Fruit fly (Drosophila melanogaster): ENCODE data around the gene CG43394.

CG43394 gene

DNA sequence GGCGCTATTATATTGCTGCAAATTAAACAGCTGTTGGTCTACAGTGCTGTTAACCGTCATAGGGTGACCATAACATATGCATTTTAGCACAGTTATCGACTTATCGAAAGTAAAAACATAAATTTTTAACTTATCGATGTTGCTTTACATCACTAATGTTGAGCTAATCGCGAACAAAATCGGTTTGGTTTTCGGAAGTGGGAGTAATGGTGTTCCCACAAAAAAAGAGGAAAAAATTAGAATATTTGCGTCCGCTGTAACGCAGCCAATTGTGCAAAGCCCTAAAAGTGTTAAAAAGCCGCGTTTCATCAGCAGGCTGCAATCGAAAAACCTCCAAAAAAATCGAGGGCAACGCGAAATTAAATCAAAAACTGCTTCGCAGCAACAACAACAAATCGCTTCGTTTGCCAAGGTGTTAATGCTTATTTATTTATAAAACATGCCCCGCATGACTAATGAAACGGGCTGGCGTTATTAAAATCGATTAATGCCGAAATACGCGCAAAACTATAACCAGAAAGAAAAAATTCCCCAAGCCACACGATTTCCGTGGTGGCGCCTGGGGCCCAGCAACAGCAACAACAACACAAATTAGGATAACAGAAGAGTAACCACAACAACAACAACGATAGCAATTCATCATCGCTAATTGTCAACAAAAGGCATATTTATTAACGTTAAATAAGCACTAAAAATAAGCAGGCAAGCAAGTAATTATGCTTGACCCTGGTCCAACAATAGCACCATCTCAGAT, 18.5 kb upstream of the CG43394 start, which contains the start of the genes CG12375 and CG8668:
Gene CG12375, minus strand, starts transcription at position 42 of the 754 bp plus-strand sequence.
Gene CG8668, plus strand, starts transcription at position 153 of the 754 bp plus-strand sequence.
- no peak for TF ChIP-seq psq (GFP tag; optimal IDR thresholded peaks at IDR 0.05)
- TF ChIP-seq Rel (GFP tag; optimal IDR thresholded peaks at IDR 0.05), result no peak
- TF ChIP-seq Rel (tag; optimal IDR thresholded peaks at IDR 0.05), result peak; percentile 95
- peak; percentile 49 for TF ChIP-seq Jra (GFP tag; optimal IDR thresholded peaks at IDR 0.05)
- TF ChIP-seq usp (GFP tag; optimal IDR thresholded peaks at IDR 0.05), result no peak
- no peak for TF ChIP-seq br (GFP tag; optimal IDR thresholded peaks at IDR 0.05)
- no peak for TF ChIP-seq rgr (GFP tag; optimal IDR thresholded peaks at IDR 0.05)
- peak; percentile 9 for TF ChIP-seq Hr83 (GFP tag; optimal IDR thresholded peaks at IDR 0.05; ENCODE audit: poor library complexity, severe bottlenecking)
- peak; percentile 38 for TF ChIP-seq Vsx2 (GFP tag; optimal IDR thresholded peaks at IDR 0.05; ENCODE audit: partially characterized antibody)
- TF ChIP-seq Hnf4 (GFP tag; optimal IDR thresholded peaks at IDR 0.05), result peak; percentile 75
- TF ChIP-seq OdsH (GFP tag; optimal IDR thresholded peaks at IDR 0.05), result no peak
- no peak for TF ChIP-seq woc (GFP tag; optimal IDR thresholded peaks at IDR 0.05)
- TF ChIP-seq brk (GFP tag; optimal IDR thresholded peaks at IDR 0.05), result no peak
- TF ChIP-seq ey (GFP tag; optimal IDR thresholded peaks at IDR 0.05), result peak; percentile 7
- TF ChIP-seq Sp1 (GFP tag; optimal IDR thresholded peaks at IDR 0.05), result peak; percentile 2
- no peak for TF ChIP-seq CG9705 (GFP tag; optimal IDR thresholded peaks at IDR 0.05)
- TF ChIP-seq Dfd (GFP tag; optimal IDR thresholded peaks at IDR 0.05), result no peak
- TF ChIP-seq Abd-B (GFP tag; optimal IDR thresholded peaks at IDR 0.05), result no peak

DNA sequence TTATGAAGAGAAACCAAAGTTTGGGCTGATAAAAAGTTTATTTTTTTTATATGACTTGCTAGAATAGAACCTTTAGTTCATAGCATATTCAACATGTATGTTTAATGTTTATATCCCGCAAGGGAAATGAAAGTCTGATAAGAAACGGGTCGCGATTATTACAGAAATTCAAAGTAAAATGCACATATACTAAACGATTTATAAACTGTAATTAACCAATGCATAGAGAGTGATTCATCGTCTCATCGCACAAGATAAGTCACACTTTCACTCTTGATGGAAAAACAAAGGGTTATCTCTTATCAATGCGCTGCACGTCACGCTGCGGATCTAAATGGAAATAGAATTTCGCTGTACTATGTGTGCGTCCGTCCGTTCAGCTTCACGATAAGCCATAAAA, 16.6 kb upstream of the CG43394 start:
- no peak for TF ChIP-seq Hnf4 (GFP tag; optimal IDR thresholded peaks at IDR 0.05)
- no peak for TF ChIP-seq tai (GFP tag; optimal IDR thresholded peaks at IDR 0.05)
- TF ChIP-seq Hr78 (GFP tag; optimal IDR thresholded peaks at IDR 0.05), result no peak
- TF ChIP-seq CG32264 (GFP tag; optimal IDR thresholded peaks at IDR 0.05), result no peak
- TF ChIP-seq Sp1 (GFP tag; optimal IDR thresholded peaks at IDR 0.05), result no peak
- TF ChIP-seq jim (GFP tag; optimal IDR thresholded peaks at IDR 0.05), result no peak

DNA sequence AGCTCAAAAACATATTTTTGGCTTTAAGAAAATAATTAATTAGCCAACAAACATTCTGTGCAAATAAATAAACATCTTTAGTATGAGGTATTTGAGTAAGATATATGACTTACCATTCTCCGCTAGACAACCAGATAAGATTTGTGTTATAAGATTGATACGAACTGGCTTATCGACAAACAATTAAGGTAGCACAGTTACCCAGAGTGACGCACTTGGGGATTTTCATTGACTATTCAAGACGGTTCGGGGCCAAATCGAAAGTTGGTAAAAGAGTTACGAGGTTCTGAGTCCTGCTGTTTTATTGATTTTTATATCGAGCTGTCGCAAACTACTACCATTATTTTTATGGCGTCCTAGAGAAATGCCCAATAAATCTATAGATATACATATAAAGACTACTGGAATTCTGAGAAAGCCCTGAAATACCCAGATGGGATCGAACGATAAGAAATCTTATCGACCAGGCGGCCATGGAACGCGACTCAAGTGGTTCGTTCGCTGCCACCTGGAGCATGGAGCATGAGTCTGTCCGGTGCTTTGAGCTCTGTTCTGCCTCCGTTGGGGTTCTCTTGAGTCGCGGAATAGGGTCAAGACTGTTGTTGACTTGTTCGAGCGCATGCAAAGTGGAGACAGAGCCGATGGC, 15.4 kb upstream of the CG43394 start:
- TF ChIP-seq Vsx2 (GFP tag; optimal IDR thresholded peaks at IDR 0.05; ENCODE audit: partially characterized antibody), result no peak
- TF ChIP-seq Rel (GFP tag; optimal IDR thresholded peaks at IDR 0.05), result no peak
- TF ChIP-seq Rel (tag; optimal IDR thresholded peaks at IDR 0.05), result peak; percentile 54
- peak in 1 of 2 experiments; percentile 14 for TF ChIP-seq dl (GFP tag; optimal IDR thresholded peaks at IDR 0.05; ENCODE audit: insufficient read depth in 1 of 2, partially characterized antibody in 2 of 2)
- TF ChIP-seq Dfd (GFP tag; optimal IDR thresholded peaks at IDR 0.05), result no peak
- peak; percentile 34 for TF ChIP-seq br (GFP tag; optimal IDR thresholded peaks at IDR 0.05)

DNA sequence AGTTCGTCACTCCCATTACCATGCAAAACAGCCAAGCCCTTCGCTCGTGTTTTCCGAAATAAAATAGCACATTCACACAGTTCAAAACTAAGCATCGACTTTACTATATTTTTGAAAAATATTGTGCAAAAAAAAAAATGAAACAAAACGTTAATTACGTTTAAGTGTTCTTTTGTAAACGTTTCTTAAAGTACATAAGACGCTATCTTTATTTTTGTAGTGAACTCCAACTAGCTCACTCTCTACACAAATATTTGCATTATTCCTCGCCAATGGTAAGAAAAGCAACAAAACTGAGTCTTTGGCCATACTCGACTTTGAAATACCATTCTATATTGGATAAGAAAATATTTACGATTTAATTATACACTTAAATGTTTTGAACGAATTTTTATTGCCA, 14.8 kb upstream of the CG43394 start:
- TF ChIP-seq N (GFP tag; optimal IDR thresholded peaks at IDR 0.05) (no peak), woc (GFP tag; optimal IDR thresholded peaks at IDR 0.05) (no peak), OdsH (GFP tag; optimal IDR thresholded peaks at IDR 0.05) (no peak), Sp1 (GFP tag; optimal IDR thresholded peaks at IDR 0.05) (no peak), brk (GFP tag; optimal IDR thresholded peaks at IDR 0.05) (no peak), Hr78 (GFP tag; optimal IDR thresholded peaks at IDR 0.05) (no peak), fru (GFP tag; optimal IDR thresholded peaks at IDR 0.05) (no peak), CG32264 (GFP tag; optimal IDR thresholded peaks at IDR 0.05) (no peak), usp (GFP tag; optimal IDR thresholded peaks at IDR 0.05) (no peak), Vsx2 (GFP tag; optimal IDR thresholded peaks at IDR 0.05; ENCODE audit: partially characterized antibody) (no peak), lola (GFP tag; optimal IDR thresholded peaks at IDR 0.05) (no peak)

DNA sequence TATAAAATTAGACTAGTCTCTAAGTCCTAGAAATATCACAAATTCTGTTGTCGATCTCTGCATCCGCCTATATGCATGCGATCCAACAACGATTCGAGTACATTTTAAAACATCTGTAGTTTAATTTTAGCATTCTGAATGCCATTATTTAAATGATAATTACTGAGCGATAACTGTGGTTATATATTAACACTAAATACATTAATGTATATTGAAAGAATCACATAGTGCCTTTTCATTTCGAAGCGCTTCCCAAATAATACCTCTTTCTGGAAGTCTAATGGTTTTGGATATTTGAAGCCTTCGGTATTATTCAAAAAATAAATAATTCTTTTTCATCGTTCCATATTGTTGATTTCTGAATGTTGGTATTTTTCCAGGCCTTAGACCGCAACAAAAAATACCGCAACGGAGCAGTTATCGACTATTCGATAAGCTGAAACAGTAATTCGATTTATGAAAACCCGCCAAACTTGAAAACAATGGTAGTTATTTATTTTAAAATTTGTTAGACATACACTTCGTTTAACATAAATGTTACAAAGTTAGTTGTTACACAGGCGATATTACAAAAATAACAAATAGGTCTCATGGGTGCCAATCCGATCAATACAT, 11.7 kb upstream of the CG43394 start:
- TF ChIP-seq N (GFP tag; optimal IDR thresholded peaks at IDR 0.05) (no peak), HLH106 (tag; optimal IDR thresholded peaks at IDR 0.05) (no peak), CG9705 (GFP tag; optimal IDR thresholded peaks at IDR 0.05) (no peak), GATAd (GFP tag; optimal IDR thresholded peaks at IDR 0.05) (no peak), ey (GFP tag; optimal IDR thresholded peaks at IDR 0.05) (no peak)

All from whole organism, wandering third instar larva.